Fruit fly (Drosophila melanogaster) whole organism, embryonic: ENCODE data around the gene CG12661.

Experiments used
- CG10274 ChIP-seq: fragments of 200-800 bp; sonication (Bioruptor generic); optimal IDR thresholded peaks from 3 replicates; lab custom pipeline; 2017; ENCODE audit warnings: missing biosample characterization, mild to moderate bottlenecking, missing genetic modification characterization
- CG12942 ChIP-seq: fragments of 200-800 bp; sonication (Bioruptor generic); optimal IDR thresholded peaks from 3 replicates; lab custom pipeline; 2016; ENCODE audit warnings: missing biosample characterization, missing genetic modification characterization
- CG13123 ChIP-seq: fragments of 200-800 bp; sonication (Bioruptor generic); optimal IDR thresholded peaks from 2 replicates; lab custom pipeline; 2016; ENCODE audit warnings: missing biosample characterization, missing genetic modification characterization
- CG16813 ChIP-seq: fragments of 200-800 bp; sonication (Bioruptor generic); IDR thresholded peaks from 3 replicates; pipeline ENCODE4 v1.3.6; 2022; ENCODE audit warnings: missing biosample characterization, missing genetic modification characterization; ENCODE audit not compliant: partially characterized antibody
- CG17802 ChIP-seq: fragments of 200-800 bp; sonication (Bioruptor generic); optimal IDR thresholded peaks from 2 replicates; lab custom pipeline; 2018; ENCODE audit warnings: missing biosample characterization, mild to moderate bottlenecking, missing genetic modification characterization, moderate library complexity
- CG2116 ChIP-seq: fragments of 200-800 bp; sonication (Bioruptor generic); optimal IDR thresholded peaks from 3 replicates; lab custom pipeline; 2018; ENCODE audit warnings: missing biosample characterization, mild to moderate bottlenecking, missing genetic modification characterization
- CG34376 ChIP-seq: fragments of 200-800 bp; sonication (Bioruptor generic); optimal IDR thresholded peaks from 2 replicates; lab custom pipeline; 2018; ENCODE audit warnings: missing biosample characterization, mild to moderate bottlenecking, missing genetic modification characterization
- CG6854 ChIP-seq: fragments of 200-800 bp; sonication (Bioruptor generic); optimal IDR thresholded peaks from 3 replicates; lab custom pipeline; 2017; ENCODE audit warnings: missing biosample characterization, mild to moderate bottlenecking, missing genetic modification characterization
- CG8924 ChIP-seq: fragments of 200-800 bp; optimal IDR thresholded peaks from 3 replicates; lab custom pipeline; 2019; ENCODE audit warnings: missing biosample characterization, mild to moderate bottlenecking, missing genetic modification characterization, moderate library complexity
- Hr39 ChIP-seq: fragments of >200 bp; optimal IDR thresholded peaks from 2 replicates; lab custom pipeline; 2017
- bbx ChIP-seq: fragments of 200-800 bp; sonication (Bioruptor generic); IDR thresholded peaks from 2 replicates; pipeline ENCODE4 v1.3.6; 2022; ENCODE audit warnings: missing biosample characterization, missing genetic modification characterization; ENCODE audit not compliant: partially characterized antibody
- crol ChIP-seq: fragments of 200-800 bp; sonication (Bioruptor generic); IDR thresholded peaks from 2 replicates; pipeline ENCODE4 v1.3.6; 2022; ENCODE audit warnings: missing biosample characterization, missing genetic modification characterization
- psq ChIP-seq: fragments of 200-800 bp; sonication (Bioruptor generic); optimal IDR thresholded peaks from 2 replicates; lab custom pipeline; 2017; ENCODE audit warnings: missing biosample characterization, missing genetic modification characterization

DNA sequence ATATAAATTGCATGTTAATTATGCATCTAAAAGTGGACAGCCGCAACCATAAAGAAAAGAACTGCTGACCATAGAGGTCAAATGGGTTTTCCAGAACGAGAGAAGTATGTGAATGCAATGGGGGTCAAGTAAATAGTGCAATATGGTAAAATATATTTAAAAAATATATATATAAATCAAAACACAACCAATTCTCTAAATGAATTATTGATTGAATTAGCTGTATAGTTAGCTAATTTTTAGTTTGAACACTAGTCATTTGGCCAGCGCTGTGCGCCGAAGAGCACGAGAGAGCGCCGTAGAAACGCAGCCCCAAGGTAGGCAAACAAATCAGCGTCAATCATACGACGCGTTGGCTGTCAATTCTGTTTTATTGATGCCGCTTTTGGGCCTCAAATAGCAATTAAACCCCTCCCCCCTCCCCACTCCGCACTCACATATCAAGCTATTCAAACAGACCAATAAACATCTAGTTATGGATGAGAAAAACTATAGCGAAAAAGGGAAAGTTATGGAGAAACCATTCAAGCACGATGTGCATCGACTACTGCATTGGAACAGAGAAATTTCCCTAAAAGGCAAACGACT lies 44.4 kb downstream of the CG12661 start:
- no peak for TF ChIP-seq Hr39 (lab: Kevin White, UChicago)
- TF ChIP-seq CG10274 (GFP tag; lab: Kevin White, UChicago): peak; percentile 46
- TF ChIP-seq CG13123 (GFP tag; lab: Kevin White, UChicago): peak; percentile 53
- peak; percentile 52 for TF ChIP-seq CG12942 (GFP tag; lab: Kevin White, UChicago)
- TF ChIP-seq bbx (GFP tag; lab: Robert Waterston, UW): no peak
- peak; percentile 49 for TF ChIP-seq CG17802
- peak; percentile 22 for TF ChIP-seq CG2116 (GFP tag; lab: Kevin White, UChicago)
- TF ChIP-seq CG8924 (tag; lab: Kevin White, UChicago): peak; percentile 88
- peak; percentile 28 for TF ChIP-seq CG34376 (GFP tag; lab: Kevin White, UChicago)
- peak; percentile 75 for TF ChIP-seq CG6854 (GFP tag; lab: Kevin White, UChicago)
- TF ChIP-seq psq (GFP tag; lab: Kevin White, UChicago): peak; percentile 56
- TF ChIP-seq CG16813: no peak
- peak; percentile 54; the same call in 1 of the 2 replicates for TF ChIP-seq crol (GFP tag; lab: Robert Waterston, UW)
